Worm (Caenorhabditis elegans): ENCODE results near the gene Y50D4A.10.

ce11 chrV:1201717-1202116 is 18.6 kb downstream of the Y50D4A.10 start:
- TF ChIP-seq ref-1 (GFP tag; conservative IDR thresholded peaks at IDR 0.05) (no peak), tab-1 (GFP tag; IDR thresholded peaks at IDR 0.05) (no peak), klf-2 (GFP tag; conservative IDR thresholded peaks at IDR 0.05) (no peak), ztf-29 (GFP tag; IDR thresholded peaks at IDR 0.05) (no peak), flt-1 (GFP tag; IDR thresholded peaks at IDR 0.05) (no peak), cog-1 (tag; optimal IDR thresholded peaks at IDR 0.05) (no peak), ztf-23 (GFP tag; IDR thresholded peaks at IDR 0.05) (no peak), T22C8.4 (GFP tag; IDR thresholded peaks at IDR 0.05) (no peak)

All from whole organism, midembryonic.